Worm (Caenorhabditis elegans) whole organism, young adult: Measurements from ENCODE around the gene Y41D4B.1.

Experiments used
- B0261.1 ChIP-seq: sonication (generic microtip); optimal IDR thresholded peaks from 2 replicates; lab custom pipeline; 2016; ENCODE audit warnings: mild to moderate bottlenecking, missing genetic modification characterization, moderate library complexity, missing compliant biosample characterization
- C06A6.2 ChIP-seq: fragments of 200-800 bp; sonication (Bioruptor generic); conservative IDR thresholded peaks from 2 replicates; pipeline ENCODE4 v1.3.6; 2022; ENCODE audit warnings: missing genetic modification characterization, missing compliant biosample characterization
- D2030.7 ChIP-seq: fragments of 200-800 bp; sonication (Bioruptor generic); IDR thresholded peaks from 2 replicates; pipeline ENCODE4 v1.3.6; 2022; ENCODE audit warnings: missing genetic modification reagents, missing genetic modification characterization, missing compliant biosample characterization
- F22D6.2 ChIP-seq: sonication (generic microtip); optimal IDR thresholded peaks from 2 replicates; lab custom pipeline; 2016; ENCODE audit warnings: mild to moderate bottlenecking, missing genetic modification characterization, missing compliant biosample characterization
- F33H1.4 ChIP-seq: fragments of 200-800 bp; sonication (Bioruptor generic); IDR thresholded peaks from 2 replicates; pipeline ENCODE4 v1.3.6; 2022; ENCODE audit warnings: missing genetic modification reagents, missing genetic modification characterization, missing compliant biosample characterization
- F39B2.1 ChIP-seq: fragments of 200-800 bp; sonication (Bioruptor generic); IDR thresholded peaks from 2 replicates; pipeline ENCODE4 v1.3.6; 2022; ENCODE audit warnings: missing genetic modification reagents, missing genetic modification characterization, missing compliant biosample characterization
- F49E8.2 ChIP-seq: sonication (generic microtip); optimal IDR thresholded peaks from 3 replicates; lab custom pipeline; 2017; ENCODE audit warnings: missing genetic modification characterization, mild to moderate bottlenecking, missing compliant biosample characterization, antibody characterized with exemption, moderate library complexity; ENCODE audit not compliant: insufficient read depth
- F52B5.7 ChIP-seq: sonication (generic microtip); optimal IDR thresholded peaks from 2 replicates; lab custom pipeline; 2016; ENCODE audit warnings: mild to moderate bottlenecking, missing genetic modification characterization, missing compliant biosample characterization
- F57A8.1 ChIP-seq: fragments of 200-800 bp; sonication (Bioruptor generic); optimal IDR thresholded peaks from 2 replicates; lab custom pipeline; 2018; ENCODE audit warnings: mild to moderate bottlenecking, missing genetic modification characterization, moderate library complexity, missing compliant biosample characterization
- F57C9.4 ChIP-seq: sonication (generic microtip); optimal IDR thresholded peaks from 2 replicates; lab custom pipeline; 2017; ENCODE audit warnings: mild to moderate bottlenecking, missing genetic modification characterization, missing compliant biosample characterization
- K11D2.4 ChIP-seq: fragments of 200-800 bp; sonication (Bioruptor generic); IDR thresholded peaks from 2 replicates; pipeline ENCODE4 v1.3.6; 2022; ENCODE audit warnings: missing genetic modification reagents, missing genetic modification characterization, missing compliant biosample characterization
- Y53G8AR.9 ChIP-seq: fragments of 200-800 bp; sonication (Bioruptor generic); conservative IDR thresholded peaks from 2 replicates; pipeline ENCODE4 v1.3.6; 2022; ENCODE audit warnings: missing genetic modification reagents, missing genetic modification characterization, missing compliant biosample characterization
- attf-5 ChIP-seq: fragments of 200-800 bp; sonication (Bioruptor generic); optimal IDR thresholded peaks from 2 replicates; lab custom pipeline; 2018; ENCODE audit warnings: mild to moderate bottlenecking, missing genetic modification characterization, missing compliant biosample characterization
- bed-1 ChIP-seq: fragments of 200-800 bp; sonication (Bioruptor generic); IDR thresholded peaks from 2 replicates; pipeline ENCODE4 v1.3.6; 2022; ENCODE audit warnings: missing genetic modification reagents, missing genetic modification characterization, missing compliant biosample characterization
- bed-2 ChIP-seq: fragments of 200-800 bp; sonication (Bioruptor generic); IDR thresholded peaks from 2 replicates; pipeline ENCODE4 v1.3.6; 2022; ENCODE audit warnings: missing genetic modification reagents, missing genetic modification characterization, missing compliant biosample characterization
- cebp-2 ChIP-seq: fragments of 200-800 bp; sonication (Bioruptor generic); IDR thresholded peaks from 2 replicates; pipeline ENCODE4 v1.3.6; 2022; ENCODE audit warnings: missing genetic modification characterization, missing compliant biosample characterization
- ceh-58 ChIP-seq: fragments of 200-800 bp; sonication (Bioruptor generic); IDR thresholded peaks from 2 replicates; pipeline ENCODE4 v1.3.6; 2022; ENCODE audit warnings: missing genetic modification characterization, missing compliant biosample characterization
- dox-1 ChIP-seq: fragments of 200-800 bp; sonication (Bioruptor generic); IDR thresholded peaks from 2 replicates; pipeline ENCODE4 v1.3.6; 2022; ENCODE audit warnings: missing genetic modification reagents, missing genetic modification characterization, missing compliant biosample characterization
- dpff-1 ChIP-seq: sonication (generic microtip); optimal IDR thresholded peaks from 2 replicates; lab custom pipeline; 2017; ENCODE audit warnings: mild to moderate bottlenecking, missing genetic modification characterization, missing compliant biosample characterization
- dpl-1 ChIP-seq: fragments of 150-350 bp; optimal IDR thresholded peaks from 2 replicates; lab custom pipeline; 2014; ENCODE audit warnings: missing biosample characterization, missing genetic modification reagents, missing genetic modification characterization
- efl-1 ChIP-seq: fragments of 150-350 bp; optimal IDR thresholded peaks from 2 replicates; lab custom pipeline; 2014; ENCODE audit warnings: missing biosample characterization, missing genetic modification reagents, missing genetic modification characterization
- egl-18 ChIP-seq: fragments of 200-800 bp; sonication (Bioruptor generic); IDR thresholded peaks from 2 replicates; pipeline ENCODE4 v1.3.6; 2022; ENCODE audit warnings: missing genetic modification reagents, missing genetic modification characterization, missing compliant biosample characterization
- egl-44 ChIP-seq: fragments of 200-800 bp; sonication (Bioruptor generic); IDR thresholded peaks from 2 replicates; pipeline ENCODE4 v1.3.6; 2022; ENCODE audit warnings: missing genetic modification reagents, missing genetic modification characterization, missing compliant biosample characterization
- egrh-3 ChIP-seq: fragments of 200-800 bp; sonication (Bioruptor generic); IDR thresholded peaks from 2 replicates; pipeline ENCODE4 v1.3.6; 2022; ENCODE audit warnings: missing genetic modification reagents, missing genetic modification characterization, missing compliant biosample characterization
- ekl-4 ChIP-seq: fragments of 200-800 bp; sonication (Bioruptor generic); IDR thresholded peaks from 2 replicates; pipeline ENCODE4 v1.3.6; 2022; ENCODE audit warnings: missing genetic modification reagents, missing genetic modification characterization, missing compliant biosample characterization
- hmg-20 ChIP-seq: fragments of 200-800 bp; sonication (Bioruptor generic); IDR thresholded peaks from 2 replicates; pipeline ENCODE4 v1.3.6; 2022; ENCODE audit warnings: missing genetic modification reagents, missing genetic modification characterization, missing compliant biosample characterization
- lag-1 ChIP-seq: fragments of 200-800 bp; sonication (Bioruptor generic); IDR thresholded peaks from 2 replicates; pipeline ENCODE4 v1.3.6; 2022; ENCODE audit warnings: missing genetic modification reagents, missing genetic modification characterization, missing compliant biosample characterization
- let-526 ChIP-seq: fragments of 200-800 bp; sonication (Bioruptor generic); IDR thresholded peaks from 2 replicates; pipeline ENCODE4 v1.3.6; 2022; ENCODE audit warnings: missing genetic modification reagents, missing genetic modification characterization, missing compliant biosample characterization
- let-607 ChIP-seq, 2 experiments: fragments of 200-800 bp in 1 of 2; sonication (Bioruptor generic) in 1 of 2; sonication (generic microtip) in 1 of 2; optimal IDR thresholded peaks; 2 replicates each; lab custom pipeline; 2016 to 2018; ENCODE audit warnings: mild to moderate bottlenecking in 2 of 2, missing compliant biosample characterization in 2 of 2, missing genetic modification characterization in 2 of 2, moderate library complexity in 2 of 2, missing genotype in 1 of 2
- lsl-1 ChIP-seq: fragments of 200-800 bp; sonication (Bioruptor generic); optimal IDR thresholded peaks from 2 replicates; lab custom pipeline; 2018; ENCODE audit warnings: mild to moderate bottlenecking, missing genetic modification characterization, moderate library complexity, missing compliant biosample characterization
- lsy-27 ChIP-seq: sonication (generic microtip); optimal IDR thresholded peaks from 2 replicates; lab custom pipeline; 2017; ENCODE audit warnings: missing genetic modification characterization, mild to moderate bottlenecking, missing compliant biosample characterization, antibody characterized with exemption, missing genotype, borderline replicate concordance; ENCODE audit not compliant: insufficient read depth
- madf-6 ChIP-seq: fragments of 200-800 bp; sonication (Bioruptor generic); IDR thresholded peaks from 2 replicates; pipeline ENCODE4 v1.3.6; 2022; ENCODE audit warnings: missing genetic modification reagents, missing genetic modification characterization, missing compliant biosample characterization
- mel-28 ChIP-seq: sonication (generic microtip); optimal IDR thresholded peaks from 2 replicates; lab custom pipeline; 2016; ENCODE audit warnings: borderline replicate concordance, mild to moderate bottlenecking, missing genetic modification characterization, missing compliant biosample characterization
- mes-4 ChIP-seq: sonication (generic microtip); optimal IDR thresholded peaks from 2 replicates; lab custom pipeline; 2016; ENCODE audit warnings: missing genotype, missing genetic modification characterization, missing compliant biosample characterization
- mxl-1 ChIP-seq: sonication (generic microtip); optimal IDR thresholded peaks from 2 replicates; lab custom pipeline; 2016; ENCODE audit warnings: missing genetic modification characterization, missing compliant biosample characterization
- nfya-2 ChIP-seq: fragments of 200-800 bp; sonication (Bioruptor generic); IDR thresholded peaks from 2 replicates; pipeline ENCODE4 v1.3.6; 2022; ENCODE audit warnings: missing genetic modification reagents, missing genetic modification characterization, missing compliant biosample characterization
- nfyb-1 ChIP-seq: fragments of 200-800 bp; sonication (Bioruptor generic); IDR thresholded peaks from 2 replicates; pipeline ENCODE4 v1.3.6; 2022; ENCODE audit warnings: missing genetic modification reagents, missing genetic modification characterization, missing compliant biosample characterization
- nhr-120 ChIP-seq: fragments of 200-800 bp; sonication (Bioruptor generic); IDR thresholded peaks from 2 replicates; pipeline ENCODE4 v1.3.6; 2022; ENCODE audit warnings: missing genetic modification characterization, missing compliant biosample characterization
- nhr-179 ChIP-seq: sonication (generic microtip); optimal IDR thresholded peaks from 2 replicates; lab custom pipeline; 2016; ENCODE audit warnings: mild to moderate bottlenecking, missing genetic modification characterization, missing compliant biosample characterization
- nhr-27 ChIP-seq: fragments of 200-800 bp; sonication (Bioruptor generic); optimal IDR thresholded peaks from 2 replicates; lab custom pipeline; 2018; ENCODE audit warnings: mild to moderate bottlenecking, missing genetic modification characterization, moderate library complexity, missing compliant biosample characterization
- nhr-90 ChIP-seq: sonication (generic microtip); optimal IDR thresholded peaks from 2 replicates; lab custom pipeline; 2016; ENCODE audit warnings: missing genotype, mild to moderate bottlenecking, missing genetic modification characterization, missing compliant biosample characterization
- pbrm-1 ChIP-seq: fragments of 200-800 bp; sonication (Bioruptor generic); IDR thresholded peaks from 2 replicates; pipeline ENCODE4 v1.3.6; 2022; ENCODE audit warnings: missing genetic modification reagents, missing genetic modification characterization, missing compliant biosample characterization
- rcor-1 ChIP-seq: fragments of 200-800 bp; sonication (Bioruptor generic); IDR thresholded peaks from 2 replicates; pipeline ENCODE4 v1.3.6; 2022; ENCODE audit warnings: missing genetic modification reagents, missing genetic modification characterization, missing compliant biosample characterization
- sea-2 ChIP-seq: fragments of 200-800 bp; sonication (Bioruptor generic); IDR thresholded peaks from 2 replicates; pipeline ENCODE4 v1.3.6; 2022; ENCODE audit warnings: missing genetic modification characterization, missing compliant biosample characterization
- snpc-4 ChIP-seq, 5 experiments: fragments of 150-350 bp in 1 of 5; sonication (generic microtip) in 4 of 5; optimal IDR thresholded peaks; 2 replicates each; lab custom pipeline; 2014 to 2018; ENCODE audit warnings: missing genetic modification characterization in 5 of 5, missing biosample characterization in 3 of 5, antibody characterized with exemption in 2 of 5, mild to moderate bottlenecking in 2 of 5, missing compliant biosample characterization in 2 of 5, missing genotype in 2 of 5, moderate library complexity in 2 of 5, missing genetic modification reagents in 1 of 5
- somi-1 ChIP-seq: fragments of 200-800 bp; sonication (Bioruptor generic); optimal IDR thresholded peaks from 2 replicates; lab custom pipeline; 2018; ENCODE audit warnings: mild to moderate bottlenecking, missing genetic modification characterization, missing compliant biosample characterization
- ztf-26 ChIP-seq: sonication (generic microtip); optimal IDR thresholded peaks from 2 replicates; lab custom pipeline; 2017; ENCODE audit warnings: missing genetic modification characterization, missing compliant biosample characterization

The Y41D4B.1 gene

ce11 chrIV:1711029-1711489 is 38.6 kb downstream of the Y41D4B.1 start, which contains the start of gene rpi-2 (continued):
- TF ChIP-seq F57C9.4 (tag; lab: Kevin White, UChicago) (no peak), rcor-1 (GFP tag; lab: Robert Waterston, UW) (peak; percentile 81), Y53G8AR.9 (GFP tag; lab: Robert Waterston, UW) (peak; percentile 96), nhr-27 (tag; lab: Kevin White, UChicago) (peak; percentile 62), dox-1 (GFP tag; lab: Robert Waterston, UW) (peak; percentile 82), mxl-1 (tag; lab: Kevin White, UChicago) (peak; percentile 83), nfya-2 (GFP tag; lab: Robert Waterston, UW) (0 out of 2 replicates have a peak, but pooled peaks have one; percentile 14), let-526 (0 out of 2 replicates have a peak, but pooled peaks have one; percentile 59), nfyb-1 (GFP tag; lab: Robert Waterston, UW) (peak; percentile 90), let-607 (tag; optimal IDR thresholded peaks at IDR 0.05; lab: Kevin White, UChicago) (no peak), nhr-90 (tag; lab: Kevin White, UChicago) (peak; percentile 66), ceh-58 (peak; percentile 97; the same call in 1 of the 2 replicates), lsl-1 (GFP tag; lab: Kevin White, UChicago) (peak; percentile 68), D2030.7 (GFP tag; lab: Robert Waterston, UW) (peak; percentile 60), F52B5.7 (tag; lab: Kevin White, UChicago) (peak; percentile 97), F57A8.1 (GFP tag; lab: Kevin White, UChicago) (no peak), egrh-3 (GFP tag; lab: Robert Waterston, UW) (no peak), cebp-2 (GFP tag; lab: Robert Waterston, UW) (0 out of 2 replicates have a peak, but pooled peaks have one; percentile 65), bed-2 (GFP tag; lab: Robert Waterston, UW) (no peak), nhr-179 (tag; lab: Kevin White, UChicago) (no peak), F22D6.2 (tag; lab: Kevin White, UChicago) (no peak), madf-6 (GFP tag; lab: Robert Waterston, UW) (peak; percentile 88), egl-18 (0 out of 2 replicates have a peak, but pooled peaks have one; percentile 36), hmg-20 (GFP tag; lab: Robert Waterston, UW) (peak; percentile 78), dpff-1 (tag; lab: Kevin White, UChicago) (peak; percentile 86), mes-4 (tag; lab: Kevin White, UChicago) (peak; percentile 60), attf-5 (peak; percentile 63), lag-1 (no peak), bed-1 (GFP tag; lab: Robert Waterston, UW) (peak; percentile 85; the same call in 1 of the 2 replicates), F39B2.1 (GFP tag; lab: Robert Waterston, UW) (peak; percentile 92), F33H1.4 (GFP tag; lab: Robert Waterston, UW) (peak; percentile 62), lsy-27 (tag; lab: Kevin White, UChicago) (no peak), B0261.1 (tag; lab: Kevin White, UChicago) (peak; percentile 21), pbrm-1 (GFP tag; lab: Robert Waterston, UW) (peak; percentile 83), nhr-120 (GFP tag; lab: Robert Waterston, UW) (0 out of 2 replicates have a peak, but pooled peaks have one; percentile 75), ekl-4 (GFP tag; lab: Robert Waterston, UW) (peak; percentile 96), dpl-1 (peak; percentile 17), sea-2 (GFP tag; lab: Robert Waterston, UW) (0 out of 2 replicates have a peak, but pooled peaks have one; percentile 21), efl-1 (GFP tag; lab: Kevin White, UChicago) (no peak), somi-1 (peak; percentile 52), mel-28 (tag; lab: Kevin White, UChicago) (no peak), egl-44 (GFP tag; lab: Robert Waterston, UW) (peak; percentile 93), F49E8.2 (tag; lab: Kevin White, UChicago) (peak; percentile 96), snpc-4 (GFP tag; optimal IDR thresholded peaks at IDR 0.05; lab: Kevin White, UChicago) (no peak), snpc-4 (tag; optimal IDR thresholded peaks at IDR 0.05; lab: Kevin White, UChicago) (peak in 3 of 4 experiments; percentile 48 to 61 (median 56)), C06A6.2 (no peak), K11D2.4 (GFP tag; lab: Robert Waterston, UW) (peak; percentile 67; the same call in 1 of the 2 replicates), ztf-26 (tag; lab: Kevin White, UChicago) (peak; percentile 15)
